Worm (Caenorhabditis elegans): ENCODE measurements around the gene srm-3.

DNA sequence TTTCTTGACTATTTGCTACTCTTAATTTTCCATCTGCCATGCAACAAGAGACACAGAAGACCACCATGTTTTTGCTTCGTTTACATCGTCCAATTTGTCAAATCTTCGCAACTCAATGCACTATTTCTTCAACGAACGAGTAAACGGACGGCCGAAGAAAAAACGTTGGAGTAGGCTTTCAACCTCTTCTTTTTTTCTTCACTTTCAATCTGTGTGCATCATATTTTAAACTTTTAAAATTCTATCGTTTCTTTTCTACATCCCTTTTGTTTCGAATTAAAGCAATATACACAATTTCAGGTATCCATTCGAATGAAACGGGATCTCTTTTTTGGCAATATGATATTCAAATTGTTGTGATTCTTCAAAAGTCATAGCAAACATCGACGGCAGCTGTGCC lies 9.0 kb downstream of the srm-3 start, which contains the start of gene acc-1:
- TF ChIP-seq F13C5.2 (tag; optimal IDR thresholded peaks at IDR 0.05) (no peak), flt-1 (GFP tag; IDR thresholded peaks at IDR 0.05) (no peak), ama-1 (optimal IDR thresholded peaks at IDR 0.05) (no peak), scrt-1 (GFP tag; IDR thresholded peaks at IDR 0.05) (no peak), tbx-11 (GFP tag; IDR thresholded peaks at IDR 0.05) (no peak), sea-1 (GFP tag; conservative IDR thresholded peaks at IDR 0.05) (no peak), hmbx-1 (tag; optimal IDR thresholded peaks at IDR 0.05) (no peak), ceh-13 (GFP tag; optimal IDR thresholded peaks at IDR 0.05) (no peak), B0310.2 (tag; optimal IDR thresholded peaks at IDR 0.05) (no peak), tbx-37 (GFP tag; conservative IDR thresholded peaks at IDR 0.05) (no peak), ets-7 (tag; optimal IDR thresholded peaks at IDR 0.05) (no peak), tra-4 (tag; optimal IDR thresholded peaks at IDR 0.05) (no peak), aly-1 (tag; optimal IDR thresholded peaks at IDR 0.05) (no peak), hnd-1 (tag; optimal IDR thresholded peaks at IDR 0.05) (no peak)
